Worm (Caenorhabditis elegans): ENCODE data around the gene arrd-28.

ce11 chrX:10160097-10160677, 23.6 kb upstream of the arrd-28 start, which contains the start of gene F09B9.4:
- TF ChIP-seq him-1 (tag; optimal IDR thresholded peaks at IDR 0.05): no peak
- TF ChIP-seq W03F9.2 (tag; optimal IDR thresholded peaks at IDR 0.05): no peak
- no peak for TF ChIP-seq dao-5 (tag; optimal IDR thresholded peaks at IDR 0.05)
